Worm (Caenorhabditis elegans): ENCODE measurements around the gene srw-21.

ce11 chrV:15529069-15529468 is 41.2 kb downstream of the srw-21 start, which contains the start of gene srh-276:
- TF ChIP-seq fkh-2 (tag; optimal IDR thresholded peaks at IDR 0.05) (no peak), unc-39 (tag; optimal IDR thresholded peaks at IDR 0.05) (no peak), nhr-28 (tag; optimal IDR thresholded peaks at IDR 0.05) (no peak), ztf-4 (tag; optimal IDR thresholded peaks at IDR 0.05) (no peak), egl-27 (tag; optimal IDR thresholded peaks at IDR 0.05) (no peak), skn-1 (tag; optimal IDR thresholded peaks at IDR 0.05) (no peak), pha-4 (tag; optimal IDR thresholded peaks at IDR 0.05) (no peak), aly-2 (tag; optimal IDR thresholded peaks at IDR 0.05) (no peak)

All from whole organism, L3 larva.